Fruit fly (Drosophila melanogaster) whole organism: ENCODE measurements around the gene stnB.

Experiments used
- CG8478 ChIP-seq: fragments of >200 bp; optimal IDR thresholded peaks from 2 replicates; lab custom pipeline; 2018; ENCODE audit warnings: inconsistent platforms
- pan ChIP-seq: fragments of >200 bp; optimal IDR thresholded peaks from 2 replicates; lab custom pipeline; 2017
- psq ChIP-seq: fragments of >200 bp; optimal IDR thresholded peaks from 2 replicates; lab custom pipeline; 2017

DNA sequence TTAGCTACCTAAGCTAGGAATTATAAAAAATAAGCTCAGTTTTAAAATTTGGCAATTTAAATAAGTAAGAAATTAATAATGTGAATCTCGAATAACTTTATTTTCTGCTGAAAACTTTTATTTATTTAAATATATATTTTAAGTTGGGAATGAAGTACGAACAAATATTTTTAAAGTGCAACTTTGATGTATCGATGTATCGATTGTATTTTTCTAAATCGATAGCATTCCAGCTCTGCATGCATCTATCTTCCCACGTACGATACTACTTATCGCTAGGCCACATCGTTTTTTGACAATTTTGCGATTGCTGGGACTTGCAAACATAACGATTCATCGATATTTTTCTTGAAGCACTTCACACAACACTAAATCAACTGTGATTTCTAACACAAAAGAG, 3.0 kb upstream of the stnB start:
- TF ChIP-seq pan (lab: Kevin White, UChicago) (no peak), psq (lab: Kevin White, UChicago) (no peak), CG8478 (lab: Kevin White, UChicago) (no peak)
